Worm (Caenorhabditis elegans): Measurements from ENCODE around the gene arrd-26.

arrd-26 gene

DNA sequence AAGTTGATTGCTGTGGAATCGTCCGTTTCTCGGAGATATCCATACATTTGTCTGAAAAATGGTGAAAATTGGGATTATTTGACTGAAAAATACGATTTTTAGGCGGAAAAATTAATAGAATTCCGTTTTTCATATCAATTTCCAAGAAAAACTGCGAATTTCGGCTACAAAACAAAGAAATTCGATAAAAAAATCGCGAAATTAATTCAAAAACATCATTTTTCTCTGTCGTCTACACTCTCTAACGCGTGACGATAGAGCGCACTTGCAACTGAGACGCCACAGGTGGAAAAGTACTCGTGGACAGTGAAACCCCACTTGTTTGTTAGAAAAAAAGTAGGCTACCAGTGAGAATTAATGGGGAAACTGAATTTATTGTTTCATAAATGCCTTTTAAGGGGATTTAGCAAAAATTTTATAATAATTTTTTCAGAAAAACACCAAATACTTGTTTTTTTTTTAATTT lies 33.0 kb upstream of the arrd-26 start, which contains the start of gene cpsf-1 (continued):
- TF ChIP-seq tlf-1 (GFP tag; optimal IDR thresholded peaks at IDR 0.05) (no peak), ceh-27 (GFP tag; optimal IDR thresholded peaks at IDR 0.05) (no peak), attf-5 (GFP tag; optimal IDR thresholded peaks at IDR 0.05) (peak; percentile 96), sptf-2 (GFP tag; optimal IDR thresholded peaks at IDR 0.05) (no peak), Y79H2A.3 (GFP tag; conservative IDR thresholded peaks at IDR 0.05) (no peak), cebp-2 (GFP tag; IDR thresholded peaks at IDR 0.05) (no peak), mxl-1 (tag; optimal IDR thresholded peaks at IDR 0.05) (no peak), let-607 (tag; optimal IDR thresholded peaks at IDR 0.05) (no peak), rpc-1 (optimal IDR thresholded peaks at IDR 0.05) (no peak), rpc-1 (tag; optimal IDR thresholded peaks at IDR 0.05) (no peak), rec-8 (tag; optimal IDR thresholded peaks at IDR 0.05) (no peak), snpc-1.1 (tag; optimal IDR thresholded peaks at IDR 0.05; ENCODE audit: insufficient read depth) (no peak), D2030.7 (GFP tag; IDR thresholded peaks at IDR 0.05) (peak; percentile 68), unc-130 (GFP tag; optimal IDR thresholded peaks at IDR 0.05) (peak; percentile 43), hlh-26 (GFP tag; conservative IDR thresholded peaks at IDR 0.05) (no peak), mcd-1 (GFP tag; IDR thresholded peaks at IDR 0.05) (peak; percentile 97), him-1 (tag; optimal IDR thresholded peaks at IDR 0.05) (no peak), sdz-38 (tag; optimal IDR thresholded peaks at IDR 0.05) (no peak), aptf-3 (GFP tag; IDR thresholded peaks at IDR 0.05) (no peak), Y67H2A.10 (GFP tag; conservative IDR thresholded peaks at IDR 0.05) (no peak), hlh-12 (tag; optimal IDR thresholded peaks at IDR 0.05) (no peak), C17E4.6 (GFP tag; IDR thresholded peaks at IDR 0.05) (no peak), ceh-40 (GFP tag; IDR thresholded peaks at IDR 0.05) (no peak), gei-17 (GFP tag; optimal IDR thresholded peaks at IDR 0.05) (no peak), lir-1 (GFP tag; conservative IDR thresholded peaks at IDR 0.05) (peak; percentile 63; the same call in 1 of the 2 replicates), madf-3 (GFP tag; IDR thresholded peaks at IDR 0.05) (no peak), F49E8.2 (tag; optimal IDR thresholded peaks at IDR 0.05; ENCODE audit: insufficient read depth) (peak; percentile 68), snpc-4 (GFP tag; optimal IDR thresholded peaks at IDR 0.05) (no peak), snpc-4 (tag; optimal IDR thresholded peaks at IDR 0.05) (no peak), lin-35 (GFP tag; optimal IDR thresholded peaks at IDR 0.05) (peak in 1 of 3 experiments; percentile 74), Y53G8AR.9 (GFP tag; conservative IDR thresholded peaks at IDR 0.05) (no peak), nfya-1 (tag; optimal IDR thresholded peaks at IDR 0.05; ENCODE audit: borderline replicate concordance, insufficient read depth) (no peak), akir-1 (GFP tag; optimal IDR thresholded peaks at IDR 0.05) (no peak), lsy-27 (tag; optimal IDR thresholded peaks at IDR 0.05; ENCODE audit: borderline replicate concordance, insufficient read depth) (no peak), K12H6.12 (tag; optimal IDR thresholded peaks at IDR 0.05) (peak; percentile 28), sea-2 (GFP tag; IDR thresholded peaks at IDR 0.05) (no peak), Y53F4B.3 (GFP tag; IDR thresholded peaks at IDR 0.05) (no peak), ceh-100 (GFP tag; IDR thresholded peaks at IDR 0.05) (peak; percentile 98), F33H1.4 (GFP tag; IDR thresholded peaks at IDR 0.05) (peak; percentile 65), hrde-1 (tag; optimal IDR thresholded peaks at IDR 0.05; ENCODE audit: borderline replicate concordance) (no peak), rcor-1 (GFP tag; IDR thresholded peaks at IDR 0.05) (peak; percentile 79), mel-28 (tag; optimal IDR thresholded peaks at IDR 0.05; ENCODE audit: borderline replicate concordance) (no peak), ztf-3 (GFP tag; optimal IDR thresholded peaks at IDR 0.05) (no peak), F57C9.4 (tag; optimal IDR thresholded peaks at IDR 0.05) (no peak), ztf-22 (GFP tag; optimal IDR thresholded peaks at IDR 0.05) (no peak), pbrm-1 (GFP tag; IDR thresholded peaks at IDR 0.05) (no peak), let-526 (GFP tag; IDR thresholded peaks at IDR 0.05) (0 out of 2 replicates have a peak, but pooled peaks have one; percentile 48), fkh-3 (tag; optimal IDR thresholded peaks at IDR 0.05) (no peak)
